Fruit fly (Drosophila melanogaster): ENCODE measurements around the gene MCU.

Gene MCU

DNA sequence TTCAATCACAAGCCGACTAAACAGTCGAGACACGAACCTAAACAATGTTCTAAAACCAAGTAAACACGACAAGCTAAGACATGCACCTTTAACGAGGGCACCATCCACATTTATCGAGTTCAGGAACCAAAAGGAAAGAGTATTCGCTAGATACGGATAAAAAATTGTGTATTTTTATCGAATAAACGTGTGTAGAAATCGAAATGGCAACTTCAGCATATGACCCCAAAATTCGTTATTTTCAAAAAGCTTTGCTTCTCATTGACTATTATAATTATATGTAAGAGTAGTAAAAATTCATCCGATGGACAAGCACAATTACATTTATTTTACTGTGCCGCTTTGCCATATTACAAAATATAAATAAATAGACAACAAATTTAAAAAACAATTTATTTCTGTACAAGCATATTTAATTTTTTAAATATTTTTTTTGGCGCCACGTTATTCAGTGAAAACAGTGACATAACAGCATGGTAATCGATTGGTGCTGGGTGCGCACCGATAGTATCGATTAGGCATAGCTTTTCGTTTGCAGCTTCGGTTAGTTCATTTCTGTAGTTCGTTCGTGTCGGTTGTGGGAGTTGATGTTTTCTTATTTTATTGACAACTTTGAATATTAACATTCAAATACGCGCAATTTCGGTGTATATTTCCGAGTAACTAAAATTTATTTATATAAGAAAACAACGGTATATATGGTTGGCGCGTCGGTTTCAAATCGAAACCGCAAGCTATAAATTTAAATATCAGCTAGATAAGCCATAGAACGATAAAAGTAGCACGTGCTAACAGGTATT is at the start of gene MCU:
TSS of gene MCU (plus strand) at position 561 of the 800 bp plus-strand sequence.
- TF ChIP-seq EcR (GFP tag; optimal IDR thresholded peaks at IDR 0.05) = no peak
- TF ChIP-seq pan (optimal IDR thresholded peaks at IDR 0.05) = no peak
- no peak for TF ChIP-seq usp (GFP tag; optimal IDR thresholded peaks at IDR 0.05)
- TF ChIP-seq psq (optimal IDR thresholded peaks at IDR 0.05) = no peak
- TF ChIP-seq Dll (optimal IDR thresholded peaks at IDR 0.05) = no peak
- TF ChIP-seq CG8478 (optimal IDR thresholded peaks at IDR 0.05) = no peak

DNA sequence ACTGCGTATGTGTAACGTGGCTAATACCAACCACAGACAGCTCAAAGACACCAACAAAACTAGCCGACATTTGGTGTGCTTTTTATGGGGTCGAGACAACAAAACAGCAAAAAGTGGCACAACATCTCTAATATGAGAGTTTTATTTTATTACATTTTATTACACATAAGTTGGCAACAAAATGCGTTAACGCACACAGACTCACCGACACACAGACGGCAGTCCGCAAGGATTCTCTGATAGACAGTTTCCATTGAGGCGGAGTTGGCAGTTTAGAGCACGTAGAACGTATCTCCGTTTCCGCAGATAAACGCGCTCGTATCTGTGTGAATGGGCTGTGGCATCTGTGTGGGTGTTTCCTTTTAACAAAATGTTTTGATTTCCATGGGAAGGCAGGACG is 42.5 kb upstream of the MCU start:
- TF ChIP-seq Dll (optimal IDR thresholded peaks at IDR 0.05) = no peak
- TF ChIP-seq usp (GFP tag; optimal IDR thresholded peaks at IDR 0.05) = no peak
- no peak for TF ChIP-seq psq (optimal IDR thresholded peaks at IDR 0.05)
- TF ChIP-seq CG8478 (optimal IDR thresholded peaks at IDR 0.05) = no peak
- TF ChIP-seq pan (optimal IDR thresholded peaks at IDR 0.05) = no peak
- no peak for TF ChIP-seq EcR (GFP tag; optimal IDR thresholded peaks at IDR 0.05)

DNA sequence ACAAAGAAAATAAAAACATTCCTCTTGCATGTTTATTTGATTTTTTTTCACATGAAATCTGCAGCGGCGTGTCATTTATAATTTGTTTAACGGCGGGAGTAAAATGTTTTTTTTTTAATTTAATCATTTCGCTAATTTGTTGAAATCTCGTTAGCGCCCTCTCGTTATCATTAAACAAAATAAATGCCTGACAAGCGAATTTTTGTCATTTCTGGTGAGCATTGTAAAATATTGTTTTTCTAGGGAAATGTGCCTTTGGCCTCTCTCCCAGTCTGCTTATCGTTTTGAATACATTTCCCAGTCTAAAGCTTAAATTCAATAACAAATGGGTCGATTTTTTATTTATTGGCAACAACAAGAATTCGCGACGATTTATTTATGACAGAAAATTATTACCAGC is 38.3 kb upstream of the MCU start:
- TF ChIP-seq CG8478 (optimal IDR thresholded peaks at IDR 0.05) (no peak), psq (optimal IDR thresholded peaks at IDR 0.05) (no peak), EcR (GFP tag; optimal IDR thresholded peaks at IDR 0.05) (no peak), Dll (optimal IDR thresholded peaks at IDR 0.05) (no peak), usp (GFP tag; optimal IDR thresholded peaks at IDR 0.05) (no peak), pan (optimal IDR thresholded peaks at IDR 0.05) (no peak)

DNA sequence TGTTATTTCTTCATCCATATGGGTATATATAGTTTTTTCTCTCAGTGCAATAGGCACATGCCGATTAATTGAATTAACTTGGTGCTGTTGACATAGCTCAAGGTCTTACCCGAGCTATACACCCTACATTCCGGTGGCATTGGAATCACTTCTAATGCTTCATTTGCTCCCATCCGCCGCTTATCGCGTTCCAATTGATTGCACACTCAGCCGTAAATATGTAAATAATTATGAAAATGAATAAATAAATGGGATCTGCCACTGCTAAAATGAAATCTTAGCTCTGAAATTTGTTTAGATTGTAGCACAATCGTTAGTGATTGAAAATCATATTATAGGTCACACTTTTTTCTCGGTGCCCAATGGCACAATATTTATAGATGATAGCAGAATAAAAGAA is 33.6 kb upstream of the MCU start:
- TF ChIP-seq pan (optimal IDR thresholded peaks at IDR 0.05) = no peak
- no peak for TF ChIP-seq usp (GFP tag; optimal IDR thresholded peaks at IDR 0.05)
- no peak for TF ChIP-seq psq (optimal IDR thresholded peaks at IDR 0.05)
- TF ChIP-seq Dll (optimal IDR thresholded peaks at IDR 0.05) = no peak
- no peak for TF ChIP-seq CG8478 (optimal IDR thresholded peaks at IDR 0.05)
- no peak for TF ChIP-seq EcR (GFP tag; optimal IDR thresholded peaks at IDR 0.05)

DNA sequence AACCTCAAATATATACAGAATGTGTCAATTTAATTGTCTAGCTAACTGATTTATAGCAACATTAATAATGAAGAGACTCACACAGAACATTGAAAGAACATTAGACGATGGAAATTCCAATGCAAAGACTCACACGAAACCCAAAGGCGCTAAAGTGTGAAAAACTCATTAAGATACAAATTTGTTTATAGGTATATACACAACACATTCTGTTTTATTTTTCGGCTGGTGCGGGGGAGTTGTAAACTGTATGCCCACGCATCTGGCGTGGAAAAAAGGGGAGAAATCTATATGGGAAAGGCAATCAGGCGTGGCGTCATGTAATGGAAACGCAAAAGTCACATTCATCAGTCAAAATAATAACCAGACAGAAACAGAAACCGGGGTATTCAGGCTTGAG is 30.9 kb upstream of the MCU start:
- TF ChIP-seq usp (GFP tag; optimal IDR thresholded peaks at IDR 0.05) (no peak), CG8478 (optimal IDR thresholded peaks at IDR 0.05) (no peak), psq (optimal IDR thresholded peaks at IDR 0.05) (no peak), EcR (GFP tag; optimal IDR thresholded peaks at IDR 0.05) (no peak), pan (optimal IDR thresholded peaks at IDR 0.05) (no peak), Dll (optimal IDR thresholded peaks at IDR 0.05) (no peak)

DNA sequence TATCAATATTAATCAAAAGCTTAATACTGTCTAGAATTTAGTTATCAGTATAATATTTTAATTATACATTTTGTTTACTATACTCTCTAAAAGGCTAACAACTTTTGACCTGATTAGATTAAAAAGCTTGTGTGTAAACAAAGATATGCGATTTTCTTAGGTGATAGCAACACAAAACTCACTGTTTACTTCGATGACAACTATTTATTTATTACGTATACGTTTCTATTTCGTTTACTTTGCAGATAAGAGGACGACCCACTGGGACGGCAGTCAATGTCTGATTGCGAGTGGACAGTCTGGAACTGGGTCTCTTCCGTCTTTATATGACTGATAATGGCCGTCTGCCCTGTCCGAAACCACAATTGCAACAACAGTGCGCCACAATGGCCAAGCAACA is 27.8 kb upstream of the MCU start:
- TF ChIP-seq psq (optimal IDR thresholded peaks at IDR 0.05) (no peak), pan (optimal IDR thresholded peaks at IDR 0.05) (no peak), CG8478 (optimal IDR thresholded peaks at IDR 0.05) (no peak), Dll (optimal IDR thresholded peaks at IDR 0.05) (no peak), EcR (GFP tag; optimal IDR thresholded peaks at IDR 0.05) (no peak), usp (GFP tag; optimal IDR thresholded peaks at IDR 0.05) (no peak)

DNA sequence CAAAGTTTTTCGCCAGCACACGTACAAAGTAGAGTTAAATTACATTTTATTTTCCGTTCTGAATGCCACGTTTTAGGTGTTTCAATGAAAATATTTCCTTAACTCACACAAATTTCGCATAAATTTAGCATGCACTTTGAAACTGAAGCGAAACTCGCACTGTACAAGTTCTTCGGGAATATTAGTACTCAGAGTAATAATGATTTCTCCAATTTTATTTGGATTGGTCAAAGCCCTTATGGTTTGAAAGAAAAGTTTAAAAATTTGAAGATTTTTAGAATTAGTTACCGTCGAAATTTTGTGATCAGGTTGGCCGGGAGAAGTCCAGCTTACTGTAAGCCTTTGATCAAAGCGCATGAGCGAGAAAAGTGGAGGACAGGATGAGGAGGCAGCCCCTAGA is 20.1 kb upstream of the MCU start, which contains the start of gene betaTub65B:
TSS of gene betaTub65B (plus strand) at position 301 of the 400 bp plus-strand sequence.
- TF ChIP-seq Dll (optimal IDR thresholded peaks at IDR 0.05) (no peak), EcR (GFP tag; optimal IDR thresholded peaks at IDR 0.05) (no peak), pan (optimal IDR thresholded peaks at IDR 0.05) (no peak), psq (optimal IDR thresholded peaks at IDR 0.05) (no peak), usp (GFP tag; optimal IDR thresholded peaks at IDR 0.05) (no peak), CG8478 (optimal IDR thresholded peaks at IDR 0.05) (no peak)

DNA sequence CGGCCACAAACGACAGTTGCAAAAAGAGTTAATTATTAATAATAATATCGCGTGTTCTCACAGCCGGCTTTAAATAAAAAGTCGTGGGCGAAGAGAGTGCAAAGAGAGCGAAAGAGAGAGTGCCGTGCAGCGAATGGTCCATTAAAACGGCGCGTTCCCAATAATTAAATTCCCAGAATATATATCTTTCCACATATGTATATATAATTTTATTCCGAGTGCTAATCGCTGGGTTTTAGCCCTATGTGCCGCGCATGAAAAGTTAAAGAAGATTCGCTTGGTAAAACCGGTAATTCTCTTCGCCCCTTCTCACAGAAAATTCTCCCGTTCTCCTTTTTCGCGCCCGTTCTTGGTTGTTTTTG is 421 bp downstream of the MCU start:
- no peak for TF ChIP-seq psq (optimal IDR thresholded peaks at IDR 0.05)
- no peak for TF ChIP-seq pan (optimal IDR thresholded peaks at IDR 0.05)
- no peak for TF ChIP-seq usp (GFP tag; optimal IDR thresholded peaks at IDR 0.05)
- no peak for TF ChIP-seq EcR (GFP tag; optimal IDR thresholded peaks at IDR 0.05)
- TF ChIP-seq CG8478 (optimal IDR thresholded peaks at IDR 0.05) = no peak
- no peak for TF ChIP-seq Dll (optimal IDR thresholded peaks at IDR 0.05)

DNA sequence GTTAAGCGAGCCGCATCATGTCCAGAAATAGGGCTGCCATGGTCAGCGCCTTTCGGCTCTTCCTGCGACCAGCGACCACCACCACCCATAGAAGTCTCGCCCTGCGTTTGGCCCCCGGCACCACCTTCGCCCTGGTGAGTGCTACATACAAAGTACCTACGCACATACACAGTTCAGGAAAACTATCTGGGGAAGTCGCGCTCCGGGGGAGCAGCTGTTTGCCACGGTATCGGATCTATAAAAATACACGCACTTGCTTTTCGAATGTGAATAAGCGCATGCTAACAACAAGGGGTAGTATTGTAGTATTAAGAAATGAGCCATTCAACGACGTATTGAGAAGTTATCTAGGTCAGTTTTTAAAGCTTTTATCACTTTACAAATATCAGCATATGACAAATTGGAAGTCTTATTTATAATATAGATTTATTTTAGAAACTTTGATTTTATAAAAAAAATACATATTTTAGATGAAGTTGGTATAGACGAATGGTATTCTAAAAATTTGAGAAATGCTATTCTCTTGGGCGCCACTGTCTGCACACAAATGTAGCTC is 1.4 kb downstream of the MCU start:
- TF ChIP-seq psq (optimal IDR thresholded peaks at IDR 0.05) (no peak), pan (optimal IDR thresholded peaks at IDR 0.05) (no peak), EcR (GFP tag; optimal IDR thresholded peaks at IDR 0.05) (no peak), CG8478 (optimal IDR thresholded peaks at IDR 0.05) (no peak), usp (GFP tag; optimal IDR thresholded peaks at IDR 0.05) (no peak), Dll (optimal IDR thresholded peaks at IDR 0.05) (no peak)

DNA sequence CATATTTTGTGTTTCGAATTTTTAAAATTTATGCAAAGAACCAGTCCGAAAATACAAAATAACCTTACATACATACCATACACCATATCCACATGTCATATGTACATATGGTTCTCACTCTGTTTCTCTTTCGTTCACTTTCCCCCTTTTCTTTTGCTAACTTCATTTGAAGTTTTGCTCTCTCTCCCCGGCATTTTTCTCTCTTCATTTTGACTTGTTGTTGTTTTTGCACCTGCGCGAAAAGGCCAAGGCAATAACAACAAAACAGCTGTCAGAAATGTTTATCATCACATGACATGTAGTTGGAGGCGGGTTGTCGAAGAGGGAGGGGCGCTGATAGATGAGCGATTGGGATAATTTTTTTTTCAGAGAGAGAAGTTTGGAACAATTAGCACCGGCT is 1.9 kb downstream of the MCU start:
- no peak for TF ChIP-seq pan (optimal IDR thresholded peaks at IDR 0.05)
- no peak for TF ChIP-seq CG8478 (optimal IDR thresholded peaks at IDR 0.05)
- no peak for TF ChIP-seq Dll (optimal IDR thresholded peaks at IDR 0.05)
- no peak for TF ChIP-seq usp (GFP tag; optimal IDR thresholded peaks at IDR 0.05)
- TF ChIP-seq EcR (GFP tag; optimal IDR thresholded peaks at IDR 0.05) = no peak

DNA sequence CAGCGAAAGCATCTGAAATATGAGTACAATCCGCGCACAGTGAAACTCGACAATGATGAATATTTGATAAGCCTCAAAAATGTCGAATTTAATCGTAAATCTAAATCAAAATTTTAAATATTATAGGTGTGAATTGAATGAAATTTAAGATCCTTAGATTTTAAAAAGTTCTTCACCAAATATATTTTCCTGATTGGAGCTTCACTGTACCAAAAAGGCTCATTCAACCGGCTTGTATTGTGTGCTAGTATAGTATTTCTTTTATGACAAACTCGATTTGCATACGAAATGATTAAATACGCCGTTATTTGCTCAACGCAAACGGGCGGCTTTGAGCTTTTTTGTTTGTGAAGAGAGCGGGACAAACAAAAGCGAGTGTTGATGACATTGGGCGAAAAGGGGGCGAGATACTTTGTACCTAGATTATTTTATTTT is 2.4 kb downstream of the MCU start:
- no peak for TF ChIP-seq CG8478 (optimal IDR thresholded peaks at IDR 0.05)
- no peak for TF ChIP-seq psq (optimal IDR thresholded peaks at IDR 0.05)
- TF ChIP-seq pan (optimal IDR thresholded peaks at IDR 0.05) = no peak
- TF ChIP-seq EcR (GFP tag; optimal IDR thresholded peaks at IDR 0.05) = no peak
- no peak for TF ChIP-seq Dll (optimal IDR thresholded peaks at IDR 0.05)
- no peak for TF ChIP-seq usp (GFP tag; optimal IDR thresholded peaks at IDR 0.05)

DNA sequence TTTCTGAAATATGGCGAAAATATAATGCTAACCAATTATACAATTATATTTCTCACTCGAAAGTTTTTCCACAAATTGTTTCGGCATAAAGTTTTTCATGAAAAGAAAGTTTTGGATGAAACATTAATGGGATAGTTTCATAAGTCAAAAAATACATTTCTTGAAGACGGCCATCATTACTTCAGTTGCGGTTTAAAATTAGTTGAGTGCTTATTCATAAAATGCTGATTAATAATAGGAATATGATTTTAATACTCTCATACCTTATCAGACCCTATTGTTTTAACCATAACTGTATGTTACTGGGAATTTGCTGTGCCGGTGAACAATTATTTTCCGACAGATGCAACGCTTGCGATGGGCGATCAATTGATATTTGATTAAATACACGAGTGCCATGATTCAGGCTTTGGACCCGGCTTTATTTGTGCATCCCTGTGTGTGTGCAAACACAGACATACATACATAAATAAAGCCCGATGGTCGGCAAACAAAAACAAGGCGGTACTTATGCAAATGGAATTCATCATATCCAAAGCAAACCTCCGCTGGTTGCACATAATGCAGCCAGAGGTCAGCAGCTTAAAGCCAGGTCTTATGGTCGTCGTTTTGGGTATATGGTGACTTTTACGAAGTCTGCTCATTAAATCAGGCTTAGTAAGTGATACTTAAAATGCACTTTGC is 3.7 kb downstream of the MCU start:
- no peak for TF ChIP-seq EcR (GFP tag; optimal IDR thresholded peaks at IDR 0.05)
- TF ChIP-seq Dll (optimal IDR thresholded peaks at IDR 0.05) = no peak
- no peak for TF ChIP-seq CG8478 (optimal IDR thresholded peaks at IDR 0.05)
- no peak for TF ChIP-seq pan (optimal IDR thresholded peaks at IDR 0.05)
- no peak for TF ChIP-seq usp (GFP tag; optimal IDR thresholded peaks at IDR 0.05)
- TF ChIP-seq psq (optimal IDR thresholded peaks at IDR 0.05) = no peak
